Worm (Caenorhabditis elegans) whole organism, L2 larva: ENCODE measurements around the gene sma-1.

ENCODE experiments used
- F13H6.1 ChIP-seq: sonication (generic microtip); optimal IDR thresholded peaks from 2 replicates; lab custom pipeline; 2016; ENCODE audit warnings: missing genetic modification characterization, missing compliant biosample characterization
- ZK546.5 ChIP-seq: sonication (generic microtip); optimal IDR thresholded peaks from 2 replicates; lab custom pipeline; 2017; ENCODE audit warnings: missing biosample characterization, missing genetic modification characterization
- aly-2 ChIP-seq: fragments of 150-350 bp; optimal IDR thresholded peaks from 2 replicates; lab custom pipeline; 2014; ENCODE audit warnings: missing biosample characterization, missing genetic modification characterization
- ama-1 ChIP-seq: fragments of 150-350 bp; optimal IDR thresholded peaks from 2 replicates; lab custom pipeline; 2018; ENCODE audit warnings: inconsistent platforms
- crh-2 ChIP-seq: sonication (generic microtip); optimal IDR thresholded peaks from 2 replicates; lab custom pipeline; 2017; ENCODE audit warnings: missing biosample characterization, missing genetic modification characterization
- lin-13 ChIP-seq: fragments of 150-350 bp; optimal IDR thresholded peaks from 2 replicates; lab custom pipeline; 2014; ENCODE audit warnings: missing biosample characterization, missing genetic modification reagents, missing genetic modification characterization
- lin-39 ChIP-seq: fragments of 150-350 bp; optimal IDR thresholded peaks from 2 replicates; lab custom pipeline; 2014; ENCODE audit warnings: missing biosample characterization, missing genetic modification reagents, missing genetic modification characterization
- mab-5 ChIP-seq: fragments of 150-350 bp; optimal IDR thresholded peaks from 2 replicates; lab custom pipeline; 2014; ENCODE audit warnings: missing biosample characterization, missing genetic modification characterization
- nhr-11 ChIP-seq: fragments of 150-350 bp; optimal IDR thresholded peaks from 2 replicates; lab custom pipeline; 2014; ENCODE audit warnings: missing biosample characterization, missing genetic modification characterization
- nhr-12 ChIP-seq: fragments of 150-350 bp; optimal IDR thresholded peaks from 2 replicates; lab custom pipeline; 2014; ENCODE audit warnings: missing biosample characterization, missing genetic modification characterization
- nhr-129 ChIP-seq: fragments of 150-350 bp; optimal IDR thresholded peaks from 2 replicates; lab custom pipeline; 2014; ENCODE audit warnings: missing biosample characterization, missing genetic modification characterization
- nhr-6 ChIP-seq: fragments of 150-350 bp; optimal IDR thresholded peaks from 2 replicates; lab custom pipeline; 2014; ENCODE audit warnings: missing biosample characterization, missing genetic modification characterization
- sem-4 ChIP-seq: fragments of 150-350 bp; optimal IDR thresholded peaks from 2 replicates; lab custom pipeline; 2014; ENCODE audit warnings: missing biosample characterization, missing genetic modification reagents, missing genetic modification characterization
- skn-1 ChIP-seq: sonication (generic microtip); optimal IDR thresholded peaks from 2 replicates; lab custom pipeline; 2017; ENCODE audit warnings: missing biosample characterization, missing genetic modification characterization
- sma-9 ChIP-seq, 2 experiments: fragments of 150-350 bp in 1 of 2; sonication (generic microtip) in 1 of 2; optimal IDR thresholded peaks; 2 replicates each; lab custom pipeline; 2014 to 2016; ENCODE audit warnings: missing genetic modification characterization in 2 of 2, mild to moderate bottlenecking in 1 of 2, missing biosample characterization in 1 of 2, missing compliant biosample characterization in 1 of 2, missing genetic modification reagents in 1 of 2, moderate library complexity in 1 of 2
- unc-39 ChIP-seq: fragments of 150-350 bp; optimal IDR thresholded peaks from 2 replicates; lab custom pipeline; 2014; ENCODE audit warnings: missing biosample characterization, missing genetic modification characterization
- unc-55 ChIP-seq: fragments of 150-350 bp; sonication (generic microtip); optimal IDR thresholded peaks from 3 replicates; lab custom pipeline; 2014; ENCODE audit warnings: missing biosample characterization, missing genetic modification reagents, missing genetic modification characterization
- ztf-11 ChIP-seq: sonication (generic microtip); optimal IDR thresholded peaks from 2 replicates; lab custom pipeline; 2017; ENCODE audit warnings: missing biosample characterization, missing genetic modification characterization

Gene sma-1

ce11 chrV:11958343-11959291 lies 59.4 kb downstream of the sma-1 start, which contains the start of gene F58H1.5:
F58H1.5 (plus strand) TSS chrV:11958393.
- TF ChIP-seq unc-55 (GFP tag; lab: Kevin White, UChicago) (no peak), mab-5 (tag; lab: Kevin White, UChicago) (peak; percentile 72)

- TF ChIP-seq unc-39 (tag; lab: Kevin White, UChicago) (no peak), crh-2 (tag; lab: Kevin White, UChicago) (no peak), aly-2 (tag; lab: Kevin White, UChicago) (no peak), unc-55 (GFP tag; lab: Kevin White, UChicago) (no peak), nhr-12 (tag; lab: Kevin White, UChicago) (no peak), sma-9 (GFP tag; optimal IDR thresholded peaks at IDR 0.05; lab: Kevin White, UChicago) (no peak), sma-9 (tag; optimal IDR thresholded peaks at IDR 0.05; lab: Kevin White, UChicago) (no peak), lin-13 (GFP tag; lab: Kevin White, UChicago) (no peak), ZK546.5 (tag; lab: Kevin White, UChicago) (no peak), lin-39 (tag; lab: Kevin White, UChicago) (no peak), ama-1 (no peak), F13H6.1 (no peak), ztf-11 (tag; lab: Kevin White, UChicago) (no peak), nhr-129 (no peak)
Observed at ce11 chrV:11960084-11960830, 61.0 kb downstream of the sma-1 start.

ce11 chrV:11960831-11961190 lies 61.6 kb downstream of the sma-1 start:
- TF ChIP-seq skn-1 (tag; lab: Kevin White, UChicago) (no peak), sem-4 (tag; lab: Kevin White, UChicago) (no peak)

- TF ChIP-seq nhr-6 (tag; lab: Kevin White, UChicago) = no peak
- no peak for TF ChIP-seq nhr-11 (tag; lab: Kevin White, UChicago)
- TF ChIP-seq ZK546.5 (tag; lab: Kevin White, UChicago) = no peak
- TF ChIP-seq, all 48 proteins: peak for 0
Observed at ce11 chrV:11964723-11965122, 65.5 kb downstream of the sma-1 start, which contains the start of gene F58H1.7. F58H1.7 (minus strand) TSS chrV:11964823.
